Fruit fly (Drosophila melanogaster) whole organism, embryonic: ENCODE measurements around the gene eIF2Bepsilon.

Experiments used
- B-H2 ChIP-seq: fragments of 200-800 bp; sonication (Bioruptor generic); optimal IDR thresholded peaks from 2 replicates; lab custom pipeline; 2018; ENCODE audit warnings: missing biosample characterization, mild to moderate bottlenecking, missing genetic modification characterization
- Bgb ChIP-seq: fragments of 200-800 bp; sonication (Bioruptor generic); IDR thresholded peaks from 2 replicates; pipeline ENCODE4 v1.3.6; 2022; ENCODE audit warnings: missing biosample characterization, missing genetic modification characterization; ENCODE audit not compliant: partially characterized antibody
- BtbVII ChIP-seq: fragments of 200-800 bp; sonication (Bioruptor generic); optimal IDR thresholded peaks from 3 replicates; lab custom pipeline; 2017; ENCODE audit warnings: missing biosample characterization, mild to moderate bottlenecking, missing genetic modification characterization
- CG10274 ChIP-seq: fragments of 200-800 bp; sonication (Bioruptor generic); optimal IDR thresholded peaks from 3 replicates; lab custom pipeline; 2017; ENCODE audit warnings: missing biosample characterization, mild to moderate bottlenecking, missing genetic modification characterization
- CG10321 ChIP-seq: fragments of 200-800 bp; sonication (Bioruptor generic); IDR thresholded peaks from 2 replicates; pipeline ENCODE4 v1.3.6; 2022; ENCODE audit warnings: missing biosample characterization, missing genetic modification characterization
- CG10462 ChIP-seq: fragments of 200-800 bp; sonication (Bioruptor generic); optimal IDR thresholded peaks from 2 replicates; lab custom pipeline; 2016; ENCODE audit warnings: missing biosample characterization, missing genetic modification characterization
- CG11247 ChIP-seq: fragments of 200-800 bp; sonication (Bioruptor generic); IDR thresholded peaks from 2 replicates; pipeline ENCODE4 v1.3.6; 2022; ENCODE audit warnings: missing biosample characterization, missing genetic modification characterization
- CG11723 ChIP-seq: fragments of 200-800 bp; sonication (Bioruptor generic); optimal IDR thresholded peaks from 2 replicates; lab custom pipeline; 2017; ENCODE audit warnings: missing biosample characterization, mild to moderate bottlenecking, missing genetic modification characterization
- CG12299 ChIP-seq: fragments of 200-800 bp; sonication (Bioruptor generic); optimal IDR thresholded peaks from 2 replicates; lab custom pipeline; 2018; ENCODE audit warnings: missing biosample characterization, mild to moderate bottlenecking, missing genetic modification characterization
- CG12391 ChIP-seq: fragments of 200-800 bp; sonication (Bioruptor generic); optimal IDR thresholded peaks from 3 replicates; lab custom pipeline; 2018; ENCODE audit warnings: missing biosample characterization, mild to moderate bottlenecking, missing genetic modification characterization, moderate library complexity
- CG13894 ChIP-seq: fragments of 200-800 bp; sonication (Bioruptor generic); optimal IDR thresholded peaks from 3 replicates; lab custom pipeline; 2018; ENCODE audit warnings: missing biosample characterization, mild to moderate bottlenecking, missing genetic modification characterization, moderate library complexity
- CG18011 ChIP-seq: fragments of 200-800 bp; sonication (Bioruptor generic); optimal IDR thresholded peaks from 2 replicates; lab custom pipeline; 2017; ENCODE audit warnings: missing biosample characterization, missing genetic modification characterization, mild to moderate bottlenecking, moderate library complexity, missing genotype
- CG18599 ChIP-seq: fragments of 200-800 bp; sonication (Bioruptor generic); optimal IDR thresholded peaks from 3 replicates; lab custom pipeline; 2017; ENCODE audit warnings: missing biosample characterization, missing genetic modification characterization, mild to moderate bottlenecking, moderate library complexity, missing genetic modification reagents
- CG2678 ChIP-seq: fragments of 200-800 bp; sonication (Bioruptor generic); optimal IDR thresholded peaks from 3 replicates; lab custom pipeline; 2019; ENCODE audit warnings: missing biosample characterization, mild to moderate bottlenecking, missing genetic modification characterization, moderate library complexity
- CG31224 ChIP-seq: fragments of 200-800 bp; sonication (Bioruptor generic); IDR thresholded peaks from 2 replicates; pipeline ENCODE4 v1.3.6; 2022; ENCODE audit warnings: missing biosample characterization, missing genetic modification characterization
- CG32532 ChIP-seq: fragments of 200-800 bp; sonication (Bioruptor generic); IDR thresholded peaks from 2 replicates; pipeline ENCODE4 v1.3.6; 2022; ENCODE audit warnings: missing biosample characterization, missing genetic modification characterization
- CG3281 ChIP-seq: fragments of 200-800 bp; sonication (Bioruptor generic); optimal IDR thresholded peaks from 3 replicates; lab custom pipeline; 2017; ENCODE audit warnings: missing biosample characterization, mild to moderate bottlenecking, missing genetic modification characterization
- CG33213 ChIP-seq: fragments of 200-800 bp; sonication (Bioruptor generic); optimal IDR thresholded peaks from 3 replicates; lab custom pipeline; 2016; ENCODE audit warnings: missing biosample characterization, missing genetic modification characterization
- CG4360 ChIP-seq: fragments of 200-800 bp; sonication (Bioruptor generic); IDR thresholded peaks from 2 replicates; pipeline ENCODE4 v1.3.6; 2022; ENCODE audit warnings: missing biosample characterization, missing genetic modification characterization
- CG4424 ChIP-seq: fragments of 200-800 bp; sonication (Bioruptor generic); optimal IDR thresholded peaks from 3 replicates; lab custom pipeline; 2016; ENCODE audit warnings: missing biosample characterization, missing genetic modification characterization
- CG4820 ChIP-seq: fragments of 200-800 bp; sonication (Bioruptor generic); optimal IDR thresholded peaks from 3 replicates; lab custom pipeline; 2016; ENCODE audit warnings: missing biosample characterization, missing genetic modification characterization
- CG6175 ChIP-seq: fragments of 200-800 bp; sonication (Bioruptor generic); IDR thresholded peaks from 3 replicates; pipeline ENCODE4 v1.3.6; 2022; ENCODE audit warnings: missing biosample characterization, missing genetic modification characterization
- CG8944 ChIP-seq: fragments of 200-800 bp; sonication (Bioruptor generic); optimal IDR thresholded peaks from 3 replicates; lab custom pipeline; 2016; ENCODE audit warnings: missing biosample characterization, missing genetic modification characterization
- Dip2 ChIP-seq: fragments of 200-800 bp; sonication (Bioruptor generic); IDR thresholded peaks from 2 replicates; pipeline ENCODE4 v1.3.6; 2022; ENCODE audit warnings: missing biosample characterization, missing genetic modification characterization
- Dip3 ChIP-seq: fragments of 200-800 bp; sonication (Bioruptor generic); optimal IDR thresholded peaks from 3 replicates; lab custom pipeline; 2016; ENCODE audit warnings: missing biosample characterization, missing genetic modification characterization
- Dref ChIP-seq: fragments of 200-800 bp; sonication (Bioruptor generic); IDR thresholded peaks from 2 replicates; pipeline ENCODE4 v1.3.6; 2022; ENCODE audit warnings: missing biosample characterization, missing genetic modification characterization
- HHEX ChIP-seq: fragments of 200-800 bp; sonication (Bioruptor generic); optimal IDR thresholded peaks from 3 replicates; lab custom pipeline; 2017; ENCODE audit warnings: missing biosample characterization, mild to moderate bottlenecking, missing genetic modification characterization, missing genetic modification reagents
- HLH54F ChIP-seq: fragments of 200-800 bp; sonication (Bioruptor generic); optimal IDR thresholded peaks from 3 replicates; lab custom pipeline; 2016; ENCODE audit warnings: missing biosample characterization, missing genetic modification characterization
- Hey ChIP-seq: fragments of 200-800 bp; sonication (Bioruptor generic); optimal IDR thresholded peaks from 3 replicates; lab custom pipeline; 2018; ENCODE audit warnings: missing biosample characterization, mild to moderate bottlenecking, missing genetic modification characterization
- HmgZ ChIP-seq: fragments of 200-800 bp; sonication (Bioruptor generic); optimal IDR thresholded peaks from 2 replicates; lab custom pipeline; 2018; ENCODE audit warnings: missing biosample characterization, mild to moderate bottlenecking, missing genetic modification characterization
- MESR4 ChIP-seq: fragments of 200-800 bp; sonication (Bioruptor generic); optimal IDR thresholded peaks from 2 replicates; lab custom pipeline; 2018; ENCODE audit warnings: missing biosample characterization, mild to moderate bottlenecking, missing genetic modification characterization, moderate library complexity
- Myb ChIP-seq: fragments of 200-800 bp; sonication (Bioruptor generic); optimal IDR thresholded peaks from 2 replicates; lab custom pipeline; 2016; ENCODE audit warnings: missing biosample characterization, missing genetic modification characterization
- Nf-YB ChIP-seq: fragments of 200-800 bp; sonication (Bioruptor generic); optimal IDR thresholded peaks from 3 replicates; lab custom pipeline; 2019; ENCODE audit warnings: missing biosample characterization, mild to moderate bottlenecking, missing genetic modification characterization, moderate library complexity
- Oaz ChIP-seq: fragments of 200-800 bp; sonication (Bioruptor generic); IDR thresholded peaks from 2 replicates; pipeline ENCODE4 v1.3.6; 2022; ENCODE audit warnings: missing biosample characterization, missing genetic modification characterization
- Sox100B ChIP-seq: fragments of 200-800 bp; sonication (Bioruptor generic); optimal IDR thresholded peaks from 3 replicates; lab custom pipeline; 2018; ENCODE audit warnings: missing biosample characterization, mild to moderate bottlenecking, missing genetic modification characterization
- Sox102F ChIP-seq: fragments of 200-800 bp; sonication (Bioruptor generic); optimal IDR thresholded peaks from 2 replicates; lab custom pipeline; 2018; ENCODE audit warnings: missing biosample characterization, mild to moderate bottlenecking, missing genetic modification characterization, moderate library complexity
- ac ChIP-seq: fragments of 200-800 bp; sonication (Bioruptor generic); optimal IDR thresholded peaks from 3 replicates; lab custom pipeline; 2017; ENCODE audit warnings: missing biosample characterization, mild to moderate bottlenecking, missing genetic modification characterization
- bcd ChIP-seq: fragments of 200-800 bp; sonication (Bioruptor generic); optimal IDR thresholded peaks from 2 replicates; lab custom pipeline; 2017; ENCODE audit warnings: missing biosample characterization, mild to moderate bottlenecking, missing genetic modification characterization
- bowl ChIP-seq: fragments of 200-800 bp; sonication (Bioruptor generic); IDR thresholded peaks from 2 replicates; pipeline ENCODE4 v1.3.6; 2022; ENCODE audit warnings: missing biosample characterization, missing genetic modification characterization
- corto ChIP-seq: fragments of 200-800 bp; sonication (Bioruptor generic); optimal IDR thresholded peaks from 2 replicates; lab custom pipeline; 2016; ENCODE audit warnings: missing biosample characterization, mild to moderate bottlenecking, missing genetic modification characterization, moderate library complexity
- dmrt11E ChIP-seq: fragments of 200-800 bp; sonication (Bioruptor generic); optimal IDR thresholded peaks from 3 replicates; lab custom pipeline; 2018; ENCODE audit warnings: missing biosample characterization, mild to moderate bottlenecking, missing genetic modification characterization, moderate library complexity
- dpn ChIP-seq, 2 experiments: fragments of 200-800 bp; sonication (Bioruptor generic); optimal IDR thresholded peaks; 3 replicates each; lab custom pipeline; 2016; ENCODE audit warnings: missing biosample characterization in 2 of 2, missing genetic modification characterization in 2 of 2
- fru ChIP-seq: fragments of >200 bp; optimal IDR thresholded peaks from 2 replicates; lab custom pipeline; 2017
- ftz-f1 ChIP-seq: fragments of 200-800 bp; sonication (Bioruptor generic); optimal IDR thresholded peaks from 2 replicates; lab custom pipeline; 2016; ENCODE audit warnings: missing biosample characterization, missing genetic modification characterization
- gt ChIP-seq: fragments of 200-800 bp; sonication (Bioruptor generic); IDR thresholded peaks from 2 replicates; pipeline ENCODE4 v1.3.6; 2022; ENCODE audit warnings: missing biosample characterization, missing genetic modification characterization
- insv ChIP-seq, 2 experiments: fragments of 200-800 bp; sonication (Bioruptor generic); optimal IDR thresholded peaks; 3 replicates each; lab custom pipeline; 2016 to 2018; ENCODE audit warnings: missing biosample characterization in 2 of 2, missing genetic modification characterization in 2 of 2
- phol ChIP-seq: fragments of 200-800 bp; sonication (Bioruptor generic); optimal IDR thresholded peaks from 3 replicates; lab custom pipeline; 2018; ENCODE audit warnings: missing biosample characterization, mild to moderate bottlenecking, missing genetic modification characterization, moderate library complexity
- ro ChIP-seq: fragments of 200-800 bp; sonication (Bioruptor generic); IDR thresholded peaks from 2 replicates; pipeline ENCODE4 v1.3.6; 2022; ENCODE audit warnings: missing biosample characterization, missing genetic modification characterization
- run ChIP-seq: fragments of 200-800 bp; sonication (Bioruptor generic); optimal IDR thresholded peaks from 3 replicates; lab custom pipeline; 2018; ENCODE audit warnings: missing biosample characterization, mild to moderate bottlenecking, missing genetic modification characterization
- tio ChIP-seq: fragments of 200-800 bp; sonication (Bioruptor generic); optimal IDR thresholded peaks from 2 replicates; lab custom pipeline; 2017; ENCODE audit warnings: missing biosample characterization, missing genetic modification characterization, inconsistent platforms
- toy ChIP-seq: fragments of 200-800 bp; sonication (Bioruptor generic); IDR thresholded peaks from 2 replicates; pipeline ENCODE4 v1.3.6; 2022; ENCODE audit warnings: missing biosample characterization, missing genetic modification characterization
- trem ChIP-seq: fragments of 200-800 bp; optimal IDR thresholded peaks from 3 replicates; lab custom pipeline; 2019; ENCODE audit warnings: missing biosample characterization, mild to moderate bottlenecking, missing genetic modification characterization, moderate library complexity

eIF2Bepsilon gene

dm6 chrX:1880139-1880556 lies 42.5 kb downstream of the eIF2Bepsilon start, which contains the start of gene Coa8 (continued):
- peak; percentile 39 for TF ChIP-seq CG12391 (tag; lab: Kevin White, UChicago)
- TF ChIP-seq Sox100B (GFP tag; lab: Kevin White, UChicago): no peak
- TF ChIP-seq Nf-YB (GFP tag; lab: Kevin White, UChicago): peak; percentile 4
- peak; percentile 71; the same call in 1 of the 2 replicates for TF ChIP-seq CG32532 (GFP tag; lab: Robert Waterston, UW)
- TF ChIP-seq CG10462 (GFP tag; lab: Kevin White, UChicago): no peak
- peak; percentile 53 for TF ChIP-seq HmgZ (tag; lab: Kevin White, UChicago)
- TF ChIP-seq ac (GFP tag; lab: Kevin White, UChicago): no peak
- peak; percentile 39; the same call in 1 of the 2 replicates for TF ChIP-seq Bgb
- TF ChIP-seq HLH54F: peak; percentile 43
- no peak for TF ChIP-seq ro
- no peak for TF ChIP-seq CG2678 (tag; lab: Kevin White, UChicago)
- TF ChIP-seq CG12299 (tag; lab: Kevin White, UChicago): peak; percentile 36
- TF ChIP-seq CG13894 (tag; lab: Kevin White, UChicago): no peak
- TF ChIP-seq Dip2 (GFP tag; lab: Robert Waterston, UW): no peak
- TF ChIP-seq HHEX (GFP tag; lab: Kevin White, UChicago): no peak
- no peak for TF ChIP-seq corto (GFP tag; lab: Kevin White, UChicago)
- TF ChIP-seq CG11247 (GFP tag; lab: Robert Waterston, UW): 0 out of 2 replicates have a peak, but pooled peaks have one; percentile 19
- TF ChIP-seq Myb: peak; percentile 26
- no peak for TF ChIP-seq Sox102F (GFP tag; lab: Kevin White, UChicago)
- no peak for TF ChIP-seq tio (GFP tag; lab: Kevin White, UChicago)
- peak; percentile 37 for TF ChIP-seq bcd
- no peak for TF ChIP-seq ftz-f1 (GFP tag; lab: Kevin White, UChicago)
- no peak for TF ChIP-seq CG33213 (GFP tag; lab: Kevin White, UChicago)
- peak; percentile 9 for TF ChIP-seq B-H2 (GFP tag; lab: Kevin White, UChicago)
- TF ChIP-seq CG8944 (GFP tag; lab: Kevin White, UChicago): no peak
- peak; percentile 87 for TF ChIP-seq CG31224 (GFP tag; lab: Robert Waterston, UW)
- TF ChIP-seq CG10321 (GFP tag; lab: Robert Waterston, UW): no peak
- peak; percentile 33 for TF ChIP-seq Dip3 (GFP tag; lab: Kevin White, UChicago)
- TF ChIP-seq CG4424 (GFP tag; lab: Kevin White, UChicago): peak; percentile 4
- no peak for TF ChIP-seq Hey (tag; lab: Kevin White, UChicago)
- TF ChIP-seq trem: peak; percentile 7
- TF ChIP-seq dpn (GFP tag; optimal IDR thresholded peaks at IDR 0.05; lab: Kevin White, UChicago): peak; percentile 24 to 26
- TF ChIP-seq insv (GFP tag; optimal IDR thresholded peaks at IDR 0.05; lab: Kevin White, UChicago): peak in 1 of 2 experiments; percentile 25
- TF ChIP-seq CG18599 (GFP tag; lab: Kevin White, UChicago): peak; percentile 56
- no peak for TF ChIP-seq toy (GFP tag; lab: Robert Waterston, UW)
- TF ChIP-seq bowl (GFP tag; lab: Robert Waterston, UW): no peak
- TF ChIP-seq BtbVII: peak; percentile 10
- no peak for TF ChIP-seq MESR4
- no peak for TF ChIP-seq Oaz (GFP tag; lab: Robert Waterston, UW)
- no peak for TF ChIP-seq CG11723 (GFP tag; lab: Kevin White, UChicago)
- no peak for TF ChIP-seq CG4360 (GFP tag; lab: Robert Waterston, UW)
- TF ChIP-seq run (tag; lab: Kevin White, UChicago): no peak
- no peak for TF ChIP-seq CG18011 (GFP tag; lab: Kevin White, UChicago)
- peak; percentile 19 for TF ChIP-seq CG10274
- TF ChIP-seq phol: peak; percentile 45
- peak; percentile 21 for TF ChIP-seq CG3281 (GFP tag; lab: Kevin White, UChicago)
- no peak for TF ChIP-seq gt (GFP tag; lab: Robert Waterston, UW)
- TF ChIP-seq dmrt11E (tag; lab: Kevin White, UChicago): peak; percentile 6
- no peak for TF ChIP-seq CG4820 (GFP tag; lab: Kevin White, UChicago)
- no peak for TF ChIP-seq fru (lab: Kevin White, UChicago)
- no peak for TF ChIP-seq Dref (GFP tag; lab: Robert Waterston, UW)
- no peak for TF ChIP-seq CG6175 (GFP tag; lab: Robert Waterston, UW)
